Worm (Caenorhabditis elegans): ENCODE data around the gene C29E4.14.
"Not testable (repeated sequence)": the region's sequence is repeated elsewhere in the genome, so short reads cannot be mapped to it uniquely, and the experiment has no call there.

The C29E4.14 gene

DNA sequence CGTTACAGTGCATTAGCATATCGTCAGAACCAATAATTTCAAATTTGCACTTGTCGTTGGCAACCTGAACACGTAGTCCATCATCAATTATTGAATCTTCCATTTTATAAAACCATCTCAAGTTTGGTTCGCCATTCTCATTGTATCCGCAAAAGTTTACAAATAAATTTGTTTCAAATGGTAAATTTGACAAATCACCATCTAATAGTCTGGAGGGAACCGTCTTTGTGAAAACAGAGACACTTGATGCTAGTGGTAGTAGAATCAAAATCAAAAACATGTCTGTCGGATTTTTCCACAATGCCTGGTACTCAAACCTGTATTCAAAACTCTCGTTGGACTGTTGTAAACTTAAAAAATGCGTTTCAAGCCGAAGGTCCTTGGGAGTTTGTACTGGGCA, 44.4 kb downstream of the C29E4.14 start, which contains the start of gene F54H12.2:
TSS of gene F54H12.2 (plus strand) at position 301 of the 400 bp plus-strand sequence.
- TF ChIP-seq sox-4 (tag; optimal IDR thresholded peaks at IDR 0.05); hpl-2 (GFP tag; optimal IDR thresholded peaks at IDR 0.05); sptf-1 (tag; optimal IDR thresholded peaks at IDR 0.05): not testable (repeated sequence)

DNA sequence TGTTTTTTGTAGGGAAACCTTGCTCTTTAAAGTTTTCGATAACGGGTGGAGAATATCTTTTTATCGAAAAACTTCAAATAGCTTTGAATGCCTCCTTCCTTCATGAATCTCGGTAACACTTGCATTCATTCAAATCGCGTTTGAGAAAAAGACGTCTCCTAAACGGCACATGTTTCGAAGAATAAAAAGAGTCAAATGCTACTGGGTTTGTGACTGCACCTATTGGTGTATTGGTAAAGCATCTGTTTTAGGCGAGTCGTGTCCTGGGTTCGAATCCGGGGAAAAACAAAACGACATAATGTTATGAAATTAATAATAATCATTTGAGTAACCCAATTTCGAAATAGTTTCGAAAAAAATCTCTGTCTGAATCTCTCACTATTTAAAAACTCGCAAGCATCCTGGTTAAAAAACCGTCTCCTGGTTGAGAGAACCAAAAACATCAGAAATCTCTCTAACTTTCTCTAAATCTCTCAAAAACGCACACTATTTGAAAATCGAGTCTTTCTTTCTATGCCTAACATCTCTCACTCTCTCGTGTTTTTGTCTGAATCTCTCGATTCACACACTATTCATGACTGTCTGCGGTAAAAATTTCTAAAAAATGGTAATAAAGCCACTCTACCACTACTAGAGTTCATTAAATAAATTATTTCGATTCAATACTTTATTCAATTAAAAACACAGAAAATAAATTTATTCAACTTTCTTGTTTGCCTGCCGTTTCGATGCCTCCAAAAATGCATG, 46.2 kb downstream of the C29E4.14 start:
- TF ChIP-seq dsc-1 (tag; optimal IDR thresholded peaks at IDR 0.05) (peak; percentile 35), nhr-19 (GFP tag; conservative IDR thresholded peaks at IDR 0.05) (0 out of 2 replicates have a peak, but pooled peaks have one; percentile 18)

DNA sequence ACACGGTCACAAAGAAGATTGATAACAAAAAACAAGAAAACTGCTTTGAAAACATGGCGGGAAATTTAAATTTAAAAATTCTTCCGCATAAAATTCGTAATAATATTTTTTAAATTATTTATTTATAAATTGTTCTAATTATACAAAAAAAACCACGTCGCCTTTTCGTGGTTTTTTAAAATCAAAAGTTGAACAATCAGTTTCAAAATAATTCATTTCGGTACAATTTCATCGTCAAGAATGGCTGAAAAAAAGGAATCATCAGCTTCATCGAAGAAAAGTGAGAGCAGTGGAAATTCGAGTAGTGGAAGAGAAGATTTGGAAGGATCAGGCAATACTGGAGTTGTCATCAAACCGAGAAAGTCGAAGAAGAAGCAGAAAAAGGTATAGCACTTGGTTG, 49.2 kb downstream of the C29E4.14 start, which contains the start of the genes F54H12.8 and F54H12.7:
TSS of gene F54H12.8 (minus strand) at position 101 of the 400 bp plus-strand sequence.
TSS of gene F54H12.7 (plus strand) at position 229 of the 400 bp plus-strand sequence.
- TF ChIP-seq ceh-63 (GFP tag; optimal IDR thresholded peaks at IDR 0.05) (no peak), snpc-4 (tag; optimal IDR thresholded peaks at IDR 0.05) (no peak), egl-13 (tag; optimal IDR thresholded peaks at IDR 0.05) (no peak), C16A3.4 (tag; optimal IDR thresholded peaks at IDR 0.05) (no peak), nhr-77 (tag; optimal IDR thresholded peaks at IDR 0.05) (no peak), sox-4 (tag; optimal IDR thresholded peaks at IDR 0.05) (no peak), aly-2 (tag; optimal IDR thresholded peaks at IDR 0.05) (no peak), dpl-1 (GFP tag; optimal IDR thresholded peaks at IDR 0.05) (no peak), fkh-10 (GFP tag; optimal IDR thresholded peaks at IDR 0.05) (no peak), xbp-1 (tag; optimal IDR thresholded peaks at IDR 0.05) (no peak), ama-1 (optimal IDR thresholded peaks at IDR 0.05) (no peak), unc-86 (tag; optimal IDR thresholded peaks at IDR 0.05) (no peak), swsn-7 (tag; optimal IDR thresholded peaks at IDR 0.05) (no peak), nhr-20 (tag; optimal IDR thresholded peaks at IDR 0.05) (no peak), mef-2 (tag; optimal IDR thresholded peaks at IDR 0.05) (no peak), nhr-12 (tag; optimal IDR thresholded peaks at IDR 0.05) (no peak), unc-130 (tag; optimal IDR thresholded peaks at IDR 0.05) (no peak)
